Fruit fly (Drosophila melanogaster): ENCODE measurements around the gene CG31798.
A peak's percentile ranks its signal among the peaks of the same experiment; 100 is the strongest.

dm6 chr2L:19415859-19416258, 21.9 kb downstream of the CG31798 start:
- TF ChIP-seq CG1620 (GFP tag; optimal IDR thresholded peaks at IDR 0.05) (no peak), tj (GFP tag; optimal IDR thresholded peaks at IDR 0.05) (no peak), CG11617 (GFP tag; optimal IDR thresholded peaks at IDR 0.05) (no peak), CG33017 (tag; optimal IDR thresholded peaks at IDR 0.05) (peak; percentile 54), Mnt (GFP tag; optimal IDR thresholded peaks at IDR 0.05) (no peak), Clk (GFP tag; optimal IDR thresholded peaks at IDR 0.05) (no peak), CG7045 (GFP tag; optimal IDR thresholded peaks at IDR 0.05) (peak; percentile 53), bab1 (GFP tag; optimal IDR thresholded peaks at IDR 0.05) (no peak), Crg-1 (GFP tag; optimal IDR thresholded peaks at IDR 0.05) (no peak), CG12768 (GFP tag; optimal IDR thresholded peaks at IDR 0.05) (peak; percentile 51), kay (GFP tag; ENCODE audit: borderline replicate concordance) (no peak), toe (GFP tag; optimal IDR thresholded peaks at IDR 0.05) (peak; percentile 17)
